Fruit fly (Drosophila melanogaster) whole organism, embryonic: ENCODE data around the gene Bug22.
A peak's percentile ranks its signal among the peaks of the same experiment; 100 is the strongest.

Experiments used
- B-H2 ChIP-seq: fragments of 200-800 bp; sonication (Bioruptor generic); optimal IDR thresholded peaks from 2 replicates; lab custom pipeline; 2018; ENCODE audit warnings: missing biosample characterization, mild to moderate bottlenecking, missing genetic modification characterization
- CG10979 ChIP-seq: fragments of 200-800 bp; sonication (Bioruptor generic); optimal IDR thresholded peaks from 2 replicates; lab custom pipeline; 2018; ENCODE audit warnings: missing biosample characterization, mild to moderate bottlenecking, missing genetic modification characterization, moderate library complexity
- CG11247 ChIP-seq: fragments of 200-800 bp; sonication (Bioruptor generic); IDR thresholded peaks from 2 replicates; pipeline ENCODE4 v1.3.6; 2022; ENCODE audit warnings: missing biosample characterization, missing genetic modification characterization
- CG11695 ChIP-seq: fragments of 200-800 bp; sonication (Bioruptor generic); IDR thresholded peaks from 3 replicates; pipeline ENCODE4 v1.3.6; 2022; ENCODE audit warnings: missing biosample characterization, missing genetic modification characterization
- CG12219 ChIP-seq: fragments of 200-800 bp; sonication (Bioruptor generic); optimal IDR thresholded peaks from 3 replicates; lab custom pipeline; 2018; ENCODE audit warnings: missing biosample characterization, mild to moderate bottlenecking, missing genetic modification characterization
- CG13296 ChIP-seq: fragments of 200-800 bp; sonication (Bioruptor generic); optimal IDR thresholded peaks from 3 replicates; lab custom pipeline; 2018; ENCODE audit warnings: missing biosample characterization, mild to moderate bottlenecking, missing genetic modification characterization
- CG13424 ChIP-seq: fragments of 200-800 bp; sonication (Bioruptor generic); optimal IDR thresholded peaks from 2 replicates; lab custom pipeline; 2019; ENCODE audit warnings: missing biosample characterization, mild to moderate bottlenecking, missing genetic modification characterization, moderate library complexity
- CG13775 ChIP-seq: fragments of 200-800 bp; sonication (Bioruptor generic); optimal IDR thresholded peaks from 3 replicates; lab custom pipeline; 2017; ENCODE audit warnings: missing biosample characterization, mild to moderate bottlenecking, missing genetic modification characterization
- CG13894 ChIP-seq: fragments of 200-800 bp; sonication (Bioruptor generic); optimal IDR thresholded peaks from 3 replicates; lab custom pipeline; 2018; ENCODE audit warnings: missing biosample characterization, mild to moderate bottlenecking, missing genetic modification characterization, moderate library complexity
- CG14710 ChIP-seq: fragments of 200-800 bp; sonication (Bioruptor generic); optimal IDR thresholded peaks from 3 replicates; lab custom pipeline; 2019; ENCODE audit warnings: missing biosample characterization, mild to moderate bottlenecking, missing genetic modification characterization, moderate library complexity
- CG15479 ChIP-seq: fragments of 200-800 bp; sonication (Bioruptor generic); optimal IDR thresholded peaks from 3 replicates; lab custom pipeline; 2019; ENCODE audit warnings: missing biosample characterization, mild to moderate bottlenecking, missing genetic modification characterization, moderate library complexity
- CG16863 ChIP-seq: fragments of 200-800 bp; sonication (Bioruptor generic); optimal IDR thresholded peaks from 3 replicates; lab custom pipeline; 2016; ENCODE audit warnings: missing biosample characterization, missing genetic modification characterization
- CG17385 ChIP-seq: fragments of 200-800 bp; sonication (Bioruptor generic); optimal IDR thresholded peaks from 3 replicates; lab custom pipeline; 2018; ENCODE audit warnings: missing biosample characterization, mild to moderate bottlenecking, missing genetic modification characterization
- CG17829 ChIP-seq: fragments of 200-800 bp; optimal IDR thresholded peaks from 2 replicates; lab custom pipeline; 2019; ENCODE audit warnings: missing biosample characterization, mild to moderate bottlenecking, missing genetic modification characterization, moderate library complexity
- CG1832 ChIP-seq: fragments of 200-800 bp; sonication (Bioruptor generic); optimal IDR thresholded peaks from 2 replicates; lab custom pipeline; 2017; ENCODE audit warnings: missing biosample characterization, mild to moderate bottlenecking, missing genetic modification characterization, inconsistent platforms
- CG31388 ChIP-seq: fragments of 200-800 bp; sonication (Bioruptor generic); optimal IDR thresholded peaks from 2 replicates; lab custom pipeline; 2016; ENCODE audit warnings: missing biosample characterization, missing genetic modification characterization
- CG4360 ChIP-seq: fragments of 200-800 bp; sonication (Bioruptor generic); IDR thresholded peaks from 2 replicates; pipeline ENCODE4 v1.3.6; 2022; ENCODE audit warnings: missing biosample characterization, missing genetic modification characterization
- CG6654 ChIP-seq: fragments of 200-800 bp; sonication (Bioruptor generic); optimal IDR thresholded peaks from 2 replicates; lab custom pipeline; 2017; ENCODE audit warnings: missing biosample characterization, mild to moderate bottlenecking, missing genetic modification characterization
- CG6683 ChIP-seq: fragments of 200-800 bp; sonication (Bioruptor generic); optimal IDR thresholded peaks from 2 replicates; lab custom pipeline; 2017; ENCODE audit warnings: missing biosample characterization, mild to moderate bottlenecking, missing genetic modification characterization, missing genetic modification reagents
- CG8359 ChIP-seq: fragments of 200-800 bp; sonication (Bioruptor generic); optimal IDR thresholded peaks from 2 replicates; lab custom pipeline; 2017; ENCODE audit warnings: missing biosample characterization, mild to moderate bottlenecking, missing genetic modification characterization, borderline replicate concordance
- Chrac-16 ChIP-seq: fragments of 200-800 bp; sonication (Bioruptor generic); optimal IDR thresholded peaks from 3 replicates; lab custom pipeline; 2016; ENCODE audit warnings: missing biosample characterization, missing genetic modification characterization
- D ChIP-seq, 2 experiments: fragments of 200-800 bp in 1 of 2; fragments of >200 bp in 1 of 2; sonication (Bioruptor generic) in 1 of 2; optimal IDR thresholded peaks; 2 replicates in 1 of 2; 3 replicates in 1 of 2; lab custom pipeline; 2017; ENCODE audit warnings: mild to moderate bottlenecking in 1 of 2, missing biosample characterization in 1 of 2, missing genetic modification characterization in 1 of 2, missing genetic modification reagents in 1 of 2
- Fer1 ChIP-seq: fragments of 200-800 bp; sonication (Bioruptor generic); optimal IDR thresholded peaks from 2 replicates; lab custom pipeline; 2017; ENCODE audit warnings: missing biosample characterization, mild to moderate bottlenecking, missing genetic modification characterization
- GATAe ChIP-seq: fragments of 200-800 bp; sonication (Bioruptor generic); conservative IDR thresholded peaks from 2 replicates; pipeline ENCODE4 v1.3.6; 2022; ENCODE audit warnings: missing biosample characterization, missing genetic modification characterization
- Hsf ChIP-seq: fragments of 200-800 bp; sonication (Bioruptor generic); optimal IDR thresholded peaks from 3 replicates; lab custom pipeline; 2016; ENCODE audit warnings: missing biosample characterization, missing genetic modification characterization
- Lim3 ChIP-seq: fragments of 200-800 bp; sonication (Bioruptor generic); IDR thresholded peaks from 2 replicates; pipeline ENCODE4 v1.3.6; 2022; ENCODE audit warnings: missing biosample characterization, missing genetic modification characterization
- MTF-1 ChIP-seq: fragments of 200-800 bp; sonication (Bioruptor generic); optimal IDR thresholded peaks from 2 replicates; lab custom pipeline; 2018; ENCODE audit warnings: missing biosample characterization, mild to moderate bottlenecking, missing genetic modification characterization, borderline replicate concordance
- Med ChIP-seq: fragments of 200-800 bp; sonication (Bioruptor generic); peaks from one replicate; lab custom pipeline; 2016; ENCODE audit warnings: missing biosample characterization, missing genetic modification characterization, mild to moderate bottlenecking, inconsistent platforms, moderate library complexity
- Neu2 ChIP-seq: fragments of 200-800 bp; sonication (Bioruptor generic); optimal IDR thresholded peaks from 3 replicates; lab custom pipeline; 2016; ENCODE audit warnings: missing biosample characterization, missing genetic modification characterization, borderline replicate concordance
- Pdp1 ChIP-seq, 2 experiments: fragments of 200-800 bp; sonication (Bioruptor generic); optimal IDR thresholded peaks; 3 replicates each; lab custom pipeline; 2016; ENCODE audit warnings: missing biosample characterization in 2 of 2, missing genetic modification characterization in 2 of 2, mild to moderate bottlenecking in 1 of 2, moderate library complexity in 1 of 2
- Scr ChIP-seq: fragments of 200-800 bp; sonication (Bioruptor generic); IDR thresholded peaks from 2 replicates; pipeline ENCODE4 v1.3.6; 2022; ENCODE audit warnings: missing biosample characterization, missing genetic modification characterization; ENCODE audit not compliant: partially characterized antibody
- Sox100B ChIP-seq: fragments of 200-800 bp; sonication (Bioruptor generic); optimal IDR thresholded peaks from 3 replicates; lab custom pipeline; 2018; ENCODE audit warnings: missing biosample characterization, mild to moderate bottlenecking, missing genetic modification characterization
- Xbp1 ChIP-seq: fragments of 200-800 bp; sonication (Bioruptor generic); optimal IDR thresholded peaks from 3 replicates; lab custom pipeline; 2016; ENCODE audit warnings: missing biosample characterization, mild to moderate bottlenecking, missing genetic modification characterization
- abd-A ChIP-seq: fragments of 200-800 bp; sonication (Bioruptor generic); optimal IDR thresholded peaks from 3 replicates; lab custom pipeline; 2019; ENCODE audit warnings: missing biosample characterization, mild to moderate bottlenecking, missing genetic modification characterization, moderate library complexity
- btn ChIP-seq: fragments of 200-800 bp; sonication (Bioruptor generic); optimal IDR thresholded peaks from 2 replicates; lab custom pipeline; 2016; ENCODE audit warnings: missing biosample characterization, missing genetic modification characterization
- corto ChIP-seq: fragments of 200-800 bp; sonication (Bioruptor generic); optimal IDR thresholded peaks from 2 replicates; lab custom pipeline; 2016; ENCODE audit warnings: missing biosample characterization, mild to moderate bottlenecking, missing genetic modification characterization, moderate library complexity
- dm ChIP-seq: fragments of 200-800 bp; sonication (Bioruptor generic); optimal IDR thresholded peaks from 3 replicates; lab custom pipeline; 2016; ENCODE audit warnings: missing biosample characterization, missing genetic modification characterization
- dmrt99B ChIP-seq: fragments of 200-800 bp; sonication (Bioruptor generic); optimal IDR thresholded peaks from 2 replicates; lab custom pipeline; 2018; ENCODE audit warnings: missing biosample characterization, mild to moderate bottlenecking, missing genetic modification characterization, moderate library complexity
- emc ChIP-seq: fragments of 200-800 bp; sonication (Bioruptor generic); optimal IDR thresholded peaks from 2 replicates; lab custom pipeline; 2016; ENCODE audit warnings: missing biosample characterization, missing genetic modification characterization
- esg ChIP-seq: fragments of 200-800 bp; sonication (Bioruptor generic); conservative IDR thresholded peaks from 2 replicates; pipeline ENCODE4 v1.3.6; 2022; ENCODE audit warnings: missing biosample characterization, missing genetic modification characterization
- fu2 ChIP-seq: fragments of 200-800 bp; sonication (Bioruptor generic); optimal IDR thresholded peaks from 2 replicates; lab custom pipeline; 2016; ENCODE audit warnings: missing biosample characterization, missing genetic modification characterization
- h ChIP-seq: fragments of >200 bp; optimal IDR thresholded peaks from 2 replicates; lab custom pipeline; 2017
- nerfin-1 ChIP-seq: fragments of 200-800 bp; sonication (Bioruptor generic); optimal IDR thresholded peaks from 3 replicates; lab custom pipeline; 2019; ENCODE audit warnings: missing biosample characterization, mild to moderate bottlenecking, missing genetic modification characterization, moderate library complexity
- pfk ChIP-seq: fragments of 200-800 bp; sonication (Bioruptor generic); optimal IDR thresholded peaks from 2 replicates; lab custom pipeline; 2018; ENCODE audit warnings: missing biosample characterization, mild to moderate bottlenecking, missing genetic modification characterization, moderate library complexity
- prd ChIP-seq, 3 experiments: fragments of >200 bp in 2 of 3; fragments of 200-800 bp in 1 of 3; sonication (Bioruptor generic) in 1 of 3; optimal IDR thresholded peaks in 2 of 3; IDR thresholded peaks in 1 of 3; 2 replicates in 2 of 3; 3 replicates in 1 of 3; pipeline versions ENCODE4 v1.3.6 to Lab custom; 2017 to 2022; ENCODE audit warnings: missing biosample characterization in 1 of 3, missing genetic modification characterization in 1 of 3
- sisA ChIP-seq: fragments of 200-800 bp; sonication (Bioruptor generic); IDR thresholded peaks from 2 replicates; pipeline ENCODE4 v1.3.6; 2022; ENCODE audit warnings: missing biosample characterization, missing genetic modification characterization
- tap ChIP-seq: fragments of 200-800 bp; optimal IDR thresholded peaks from 3 replicates; lab custom pipeline; 2019; ENCODE audit warnings: missing biosample characterization, mild to moderate bottlenecking, missing genetic modification characterization, moderate library complexity
- trh ChIP-seq: fragments of 200-800 bp; sonication (Bioruptor generic); optimal IDR thresholded peaks from 2 replicates; lab custom pipeline; 2016; ENCODE audit warnings: missing biosample characterization, missing genetic modification characterization
- ttk ChIP-seq: fragments of 200-800 bp; sonication (Bioruptor generic); IDR thresholded peaks from 2 replicates; pipeline ENCODE4 v2.1.2; 2022; ENCODE audit warnings: missing biosample characterization, missing genetic modification characterization

Bug22 gene

dm6 chr2L:10474268-10474678 is 43.6 kb upstream of the Bug22 start, which contains the start of gene RluA-1 (continued):
- TF ChIP-seq pfk, result peak; percentile 65
- peak; percentile 85 for TF ChIP-seq dm
- TF ChIP-seq emc (GFP tag; lab: Kevin White, UChicago), result peak; percentile 79
- TF ChIP-seq CG13424, result peak; percentile 100
- no peak for TF ChIP-seq D (optimal IDR thresholded peaks at IDR 0.05; lab: Kevin White, UChicago)
- TF ChIP-seq D (GFP tag; optimal IDR thresholded peaks at IDR 0.05; lab: Kevin White, UChicago), result peak; percentile 99
- TF ChIP-seq CG8359, result peak; percentile 96
- peak; percentile 99 for TF ChIP-seq CG12219 (GFP tag; lab: Kevin White, UChicago)
- TF ChIP-seq CG11695, result peak; percentile 99
- TF ChIP-seq btn, result peak; percentile 89
- peak; percentile 99 for TF ChIP-seq Med (GFP tag; lab: Kevin White, UChicago)
- TF ChIP-seq Chrac-16 (GFP tag; lab: Kevin White, UChicago), result peak; percentile 99
- TF ChIP-seq abd-A (tag; lab: Kevin White, UChicago), result peak; percentile 92
- peak; percentile 99 for TF ChIP-seq dmrt99B (tag; lab: Kevin White, UChicago)
- peak; percentile 96 for TF ChIP-seq B-H2 (GFP tag; lab: Kevin White, UChicago)
- TF ChIP-seq Pdp1 (GFP tag; optimal IDR thresholded peaks at IDR 0.05; lab: Kevin White, UChicago), result peak; percentile 95 to 96
- TF ChIP-seq Lim3 (GFP tag; lab: Robert Waterston, UW), result peak; percentile 96
- TF ChIP-seq trh (GFP tag; lab: Kevin White, UChicago), result peak; percentile 98
- peak; percentile 99 for TF ChIP-seq MTF-1
- peak; percentile 98 for TF ChIP-seq CG13894 (tag; lab: Kevin White, UChicago)
- peak; percentile 99 for TF ChIP-seq ttk (GFP tag; lab: Robert Waterston, UW)
- TF ChIP-seq CG6683 (GFP tag; lab: Kevin White, UChicago), result peak; percentile 98
- peak; percentile 99 for TF ChIP-seq Fer1 (GFP tag; lab: Kevin White, UChicago)
- TF ChIP-seq fu2, result peak; percentile 86
- TF ChIP-seq tap (tag; lab: Kevin White, UChicago), result peak; percentile 99
- TF ChIP-seq CG4360 (GFP tag; lab: Robert Waterston, UW), result peak; percentile 94
- TF ChIP-seq CG16863 (GFP tag; lab: Kevin White, UChicago), result peak; percentile 91
- TF ChIP-seq Neu2, result no peak
- peak; percentile 96 for TF ChIP-seq GATAe
- peak; percentile 60 for TF ChIP-seq corto (GFP tag; lab: Kevin White, UChicago)
- TF ChIP-seq CG1832 (GFP tag; lab: Kevin White, UChicago), result no peak
- TF ChIP-seq nerfin-1, result peak; percentile 99
- peak; percentile 53 for TF ChIP-seq Scr
- TF ChIP-seq CG10979 (tag; lab: Kevin White, UChicago), result peak; percentile 99
- TF ChIP-seq CG31388 (GFP tag; lab: Kevin White, UChicago), result peak; percentile 98
- peak; percentile 99 for TF ChIP-seq CG17385 (GFP tag; lab: Kevin White, UChicago)
- no peak for TF ChIP-seq h (lab: Kevin White, UChicago)
- peak; percentile 100 for TF ChIP-seq CG17829 (tag; lab: Kevin White, UChicago)
- TF ChIP-seq Sox100B, result peak; percentile 98
- TF ChIP-seq Xbp1 (GFP tag; lab: Kevin White, UChicago), result peak; percentile 99
- no peak for TF ChIP-seq prd (optimal IDR thresholded peaks at IDR 0.05; lab: Kevin White, UChicago)
- TF ChIP-seq prd (GFP tag; IDR thresholded peaks at IDR 0.05; lab: Robert Waterston, UW), result peak; percentile 99
- peak; percentile 98 for TF ChIP-seq esg (GFP tag; lab: Robert Waterston, UW)
- peak; percentile 77 for TF ChIP-seq CG15479 (GFP tag; lab: Kevin White, UChicago)
- peak; percentile 94 for TF ChIP-seq CG6654 (GFP tag; lab: Kevin White, UChicago)
- peak; percentile 99 for TF ChIP-seq CG13296 (GFP tag; lab: Kevin White, UChicago)
- peak; percentile 99 for TF ChIP-seq CG13775 (GFP tag; lab: Kevin White, UChicago)
- TF ChIP-seq CG11247 (GFP tag; lab: Robert Waterston, UW), result peak; percentile 99
- peak; percentile 99 for TF ChIP-seq CG14710 (tag; lab: Kevin White, UChicago)
- peak; percentile 98 for TF ChIP-seq Hsf (GFP tag; lab: Kevin White, UChicago)
- TF ChIP-seq sisA, result peak; percentile 90; the same call in 1 of the 2 replicates
